ENCODE assay signal across 1 fruit fly cellular context in the genomic region with DNA sequence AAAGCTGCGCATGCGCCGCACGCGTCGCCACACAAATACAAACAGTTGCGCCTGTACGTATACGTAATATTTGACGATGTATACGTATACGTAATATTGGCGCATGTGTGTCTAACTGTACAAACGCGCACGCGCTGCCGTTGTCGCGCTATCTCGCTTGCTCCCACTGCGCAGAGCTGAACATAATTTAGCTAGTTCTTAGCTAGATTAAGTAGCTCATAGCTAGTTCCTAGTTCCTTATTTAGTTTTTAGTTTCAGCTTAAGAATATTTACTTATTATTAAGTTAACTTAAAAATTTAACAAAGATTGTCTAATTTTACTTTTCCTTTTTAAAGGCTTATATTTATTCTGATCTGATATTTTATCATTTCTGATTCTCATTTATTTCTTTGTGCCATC.
TF ChIP-seq lines count a peak whose summit lies in the region.

No protein-coding gene starts in this region.

TF ChIP-seq in whole organism, embryonic, 481 proteins besides CTCF, POLR2A, EP300 and RAD21 (continued from another document and continues in another):
- no peak for TF ChIP-seq Hr39 (optimal IDR thresholded peaks at IDR 0.05; lab: Kevin White, UChicago)
- peak; percentile 64 for TF ChIP-seq CG2678 (tag; optimal IDR thresholded peaks at IDR 0.05; lab: Kevin White, UChicago)
- no peak for TF ChIP-seq tna (GFP tag; IDR thresholded peaks at IDR 0.05; lab: Robert Waterston, UW; ENCODE audit: partially characterized antibody)
- TF ChIP-seq kah (GFP tag; optimal IDR thresholded peaks at IDR 0.05; lab: Kevin White, UChicago): no peak
- TF ChIP-seq PHDP (tag; optimal IDR thresholded peaks at IDR 0.05; lab: Kevin White, UChicago): peak; percentile 32
- TF ChIP-seq CG17361 (GFP tag; IDR thresholded peaks at IDR 0.05; lab: Robert Waterston, UW): peak; percentile 38; the same call in 1 of the 3 replicates
- TF ChIP-seq lilli (GFP tag; optimal IDR thresholded peaks at IDR 0.05; lab: Kevin White, UChicago): peak; percentile 26
- TF ChIP-seq nerfin-1 (tag; optimal IDR thresholded peaks at IDR 0.05; lab: Kevin White, UChicago): no peak
- TF ChIP-seq CG17912 (GFP tag; optimal IDR thresholded peaks at IDR 0.05; lab: Kevin White, UChicago): no peak
- no peak for TF ChIP-seq pb (GFP tag; optimal IDR thresholded peaks at IDR 0.05; lab: Kevin White, UChicago)
- TF ChIP-seq CG7839 (tag; optimal IDR thresholded peaks at IDR 0.05; lab: Kevin White, UChicago): peak; percentile 46
- peak; percentile 64 for TF ChIP-seq cwo (GFP tag; optimal IDR thresholded peaks at IDR 0.05; lab: Kevin White, UChicago)
- TF ChIP-seq CG2202 (tag; optimal IDR thresholded peaks at IDR 0.05; lab: Kevin White, UChicago): no peak
- TF ChIP-seq Doc2 (GFP tag; IDR thresholded peaks at IDR 0.05; lab: Robert Waterston, UW): no peak
- TF ChIP-seq Atf-2 (GFP tag; optimal IDR thresholded peaks at IDR 0.05; lab: Kevin White, UChicago): no peak
- no peak for TF ChIP-seq CG33213 (GFP tag; optimal IDR thresholded peaks at IDR 0.05; lab: Kevin White, UChicago)
- no peak for TF ChIP-seq Ada2b (GFP tag; IDR thresholded peaks at IDR 0.05; lab: Robert Waterston, UW)
- TF ChIP-seq CG13424 (tag; optimal IDR thresholded peaks at IDR 0.05; lab: Kevin White, UChicago): peak; percentile 44
- TF ChIP-seq corto (GFP tag; optimal IDR thresholded peaks at IDR 0.05; lab: Kevin White, UChicago): no peak
- TF ChIP-seq CoRest (tag; optimal IDR thresholded peaks at IDR 0.05; lab: Kevin White, UChicago): peak; percentile 48
- TF ChIP-seq CG8944 (GFP tag; optimal IDR thresholded peaks at IDR 0.05; lab: Kevin White, UChicago): no peak
- no peak for TF ChIP-seq Hmx (GFP tag; optimal IDR thresholded peaks at IDR 0.05; lab: Kevin White, UChicago)
- no peak for TF ChIP-seq CG2875 (GFP tag; optimal IDR thresholded peaks at IDR 0.05; lab: Kevin White, UChicago)
- peak; percentile 26 for TF ChIP-seq Nf-YC (tag; optimal IDR thresholded peaks at IDR 0.05; lab: Kevin White, UChicago)
- no peak for TF ChIP-seq CG13123 (GFP tag; optimal IDR thresholded peaks at IDR 0.05; lab: Kevin White, UChicago)
- peak; percentile 61; the same call in 1 of the 4 replicates for TF ChIP-seq chinmo (GFP tag; IDR thresholded peaks at IDR 0.05; lab: Robert Waterston, UW; ENCODE audit: partially characterized antibody)
- TF ChIP-seq Stat92E (GFP tag; optimal IDR thresholded peaks at IDR 0.05; lab: Kevin White, UChicago): no peak
- TF ChIP-seq amos (GFP tag; IDR thresholded peaks at IDR 0.05; lab: Robert Waterston, UW; ENCODE audit: partially characterized antibody): no peak
- no peak for TF ChIP-seq pfk (GFP tag; optimal IDR thresholded peaks at IDR 0.05; lab: Kevin White, UChicago)
- no peak for TF ChIP-seq CG32772 (GFP tag; IDR thresholded peaks at IDR 0.05; lab: Robert Waterston, UW)
- TF ChIP-seq Atf6 (GFP tag; IDR thresholded peaks at IDR 0.05; lab: Robert Waterston, UW): no peak
- TF ChIP-seq Lim3 (GFP tag; IDR thresholded peaks at IDR 0.05; lab: Robert Waterston, UW): no peak
- no peak for TF ChIP-seq CG6254 (GFP tag; optimal IDR thresholded peaks at IDR 0.05; lab: Kevin White, UChicago)
- TF ChIP-seq Doc3 (GFP tag; IDR thresholded peaks at IDR 0.05; lab: Robert Waterston, UW; ENCODE audit: partially characterized antibody): no peak
- TF ChIP-seq Ravus (GFP tag; IDR thresholded peaks at IDR 0.05; lab: Robert Waterston, UW): no peak
- no peak for TF ChIP-seq sc (optimal IDR thresholded peaks at IDR 0.05; lab: Kevin White, UChicago)
- no peak for TF ChIP-seq sc (GFP tag; optimal IDR thresholded peaks at IDR 0.05; lab: Kevin White, UChicago)
- TF ChIP-seq CG3065 (GFP tag; optimal IDR thresholded peaks at IDR 0.05; lab: Kevin White, UChicago): no peak
- TF ChIP-seq CG4707 (GFP tag; optimal IDR thresholded peaks at IDR 0.05; lab: Kevin White, UChicago): no peak
- no peak for TF ChIP-seq MBD-R2 (GFP tag; IDR thresholded peaks at IDR 0.05; lab: Robert Waterston, UW)
- peak; percentile 51 for TF ChIP-seq gem (tag; optimal IDR thresholded peaks at IDR 0.05; lab: Kevin White, UChicago)
- TF ChIP-seq caup (GFP tag; optimal IDR thresholded peaks at IDR 0.05; lab: Kevin White, UChicago; ENCODE audit: severe bottlenecking): no peak
- TF ChIP-seq slp2 (GFP tag; optimal IDR thresholded peaks at IDR 0.05; lab: Kevin White, UChicago): no peak
- peak; percentile 12 for TF ChIP-seq CG17359 (tag; optimal IDR thresholded peaks at IDR 0.05; lab: Kevin White, UChicago)
- TF ChIP-seq CG12659 (GFP tag; optimal IDR thresholded peaks at IDR 0.05; lab: Kevin White, UChicago): peak; percentile 31
- no peak for TF ChIP-seq CG7786 (GFP tag; optimal IDR thresholded peaks at IDR 0.05; lab: Kevin White, UChicago)
- no peak for TF ChIP-seq dati (GFP tag; IDR thresholded peaks at IDR 0.05; lab: Robert Waterston, UW)
- no peak for TF ChIP-seq CG4617 (GFP tag; optimal IDR thresholded peaks at IDR 0.05; lab: Kevin White, UChicago; ENCODE audit: borderline replicate concordance)
- TF ChIP-seq btn (GFP tag; optimal IDR thresholded peaks at IDR 0.05; lab: Kevin White, UChicago): no peak
- no peak for TF ChIP-seq Trl (optimal IDR thresholded peaks at IDR 0.05; lab: Kevin White, UChicago)
- TF ChIP-seq Trl (GFP tag; optimal IDR thresholded peaks at IDR 0.05; lab: Kevin White, UChicago): no peak
- TF ChIP-seq Dbx (GFP tag; IDR thresholded peaks at IDR 0.05; lab: Robert Waterston, UW): no peak
- no peak for TF ChIP-seq CG9797 (GFP tag; optimal IDR thresholded peaks at IDR 0.05; lab: Kevin White, UChicago)
- no peak for TF ChIP-seq nau (GFP tag; optimal IDR thresholded peaks at IDR 0.05; lab: Kevin White, UChicago)
- TF ChIP-seq jumu (GFP tag; optimal IDR thresholded peaks at IDR 0.05; lab: Kevin White, UChicago): no peak
- peak; percentile 53 for TF ChIP-seq CG15269 (tag; optimal IDR thresholded peaks at IDR 0.05; lab: Kevin White, UChicago)
- TF ChIP-seq CG1233 (GFP tag; optimal IDR thresholded peaks at IDR 0.05; lab: Kevin White, UChicago): no peak
- no peak for TF ChIP-seq CG15696 (tag; optimal IDR thresholded peaks at IDR 0.05; lab: Kevin White, UChicago)
- peak; percentile 8 for TF ChIP-seq CG13296 (GFP tag; optimal IDR thresholded peaks at IDR 0.05; lab: Kevin White, UChicago)
- TF ChIP-seq CG11696 (GFP tag; IDR thresholded peaks at IDR 0.05; lab: Robert Waterston, UW): no peak
- no peak for TF ChIP-seq ap (GFP tag; IDR thresholded peaks at IDR 0.05; lab: Robert Waterston, UW)
- TF ChIP-seq nom (GFP tag; optimal IDR thresholded peaks at IDR 0.05; lab: Kevin White, UChicago): no peak
- no peak for TF ChIP-seq her (GFP tag; optimal IDR thresholded peaks at IDR 0.05; lab: Kevin White, UChicago)
- TF ChIP-seq cg (GFP tag; optimal IDR thresholded peaks at IDR 0.05; lab: Kevin White, UChicago): peak; percentile 54
- no peak for TF ChIP-seq vvl (GFP tag; IDR thresholded peaks at IDR 0.05; lab: Robert Waterston, UW)
- TF ChIP-seq oc (tag; optimal IDR thresholded peaks at IDR 0.05; lab: Kevin White, UChicago): no peak
- no peak for TF ChIP-seq hkb (optimal IDR thresholded peaks at IDR 0.05; lab: Kevin White, UChicago)
- TF ChIP-seq hkb (GFP tag; IDR thresholded peaks at IDR 0.05; lab: Robert Waterston, UW): no peak
- TF ChIP-seq az2 (GFP tag; optimal IDR thresholded peaks at IDR 0.05; lab: Kevin White, UChicago): no peak
- TF ChIP-seq B-H2 (GFP tag; optimal IDR thresholded peaks at IDR 0.05; lab: Kevin White, UChicago): no peak
- TF ChIP-seq sug (tag; optimal IDR thresholded peaks at IDR 0.05; lab: Kevin White, UChicago): peak; percentile 49
- TF ChIP-seq tgo (GFP tag; IDR thresholded peaks at IDR 0.05; lab: Robert Waterston, UW): no peak
- TF ChIP-seq CG7963 (GFP tag; IDR thresholded peaks at IDR 0.05; lab: Robert Waterston, UW; ENCODE audit: partially characterized antibody): no peak
- TF ChIP-seq Adf1 (GFP tag; IDR thresholded peaks at IDR 0.05; lab: Robert Waterston, UW): peak; percentile 28; the same call in 1 of the 2 replicates
- no peak for TF ChIP-seq Dip3 (GFP tag; optimal IDR thresholded peaks at IDR 0.05; lab: Kevin White, UChicago)
- peak; percentile 2 for TF ChIP-seq Dek (tag; optimal IDR thresholded peaks at IDR 0.05; lab: Kevin White, UChicago)
- no peak for TF ChIP-seq CHES-1-like (GFP tag; optimal IDR thresholded peaks at IDR 0.05; lab: Kevin White, UChicago)
- TF ChIP-seq CG8089 (GFP tag; optimal IDR thresholded peaks at IDR 0.05; lab: Kevin White, UChicago): no peak
- no peak for TF ChIP-seq Camta (GFP tag; optimal IDR thresholded peaks at IDR 0.05; lab: Kevin White, UChicago)
- TF ChIP-seq CG2120 (GFP tag; optimal IDR thresholded peaks at IDR 0.05; lab: Kevin White, UChicago): peak; percentile 0
- no peak for TF ChIP-seq CG17568 (GFP tag; optimal IDR thresholded peaks at IDR 0.05; lab: Kevin White, UChicago)
- TF ChIP-seq CG10565 (GFP tag; optimal IDR thresholded peaks at IDR 0.05; lab: Kevin White, UChicago): no peak
- no peak for TF ChIP-seq klu (GFP tag; IDR thresholded peaks at IDR 0.05; lab: Robert Waterston, UW)
- no peak for TF ChIP-seq aop (GFP tag; IDR thresholded peaks at IDR 0.05; lab: Robert Waterston, UW)
- no peak for TF ChIP-seq crp (GFP tag; optimal IDR thresholded peaks at IDR 0.05; lab: Kevin White, UChicago)
- peak; percentile 37 for TF ChIP-seq CG12391 (tag; optimal IDR thresholded peaks at IDR 0.05; lab: Kevin White, UChicago)
- TF ChIP-seq bbx (GFP tag; IDR thresholded peaks at IDR 0.05; lab: Robert Waterston, UW; ENCODE audit: partially characterized antibody): no peak
- no peak for TF ChIP-seq CG31365 (tag; optimal IDR thresholded peaks at IDR 0.05; lab: Kevin White, UChicago)
- no peak for TF ChIP-seq CG12236 (GFP tag; optimal IDR thresholded peaks at IDR 0.05; lab: Kevin White, UChicago)
- TF ChIP-seq MESR4 (GFP tag; optimal IDR thresholded peaks at IDR 0.05; lab: Kevin White, UChicago): no peak
- TF ChIP-seq Spps (tag; optimal IDR thresholded peaks at IDR 0.05; lab: Kevin White, UChicago): no peak
- TF ChIP-seq CG7271 (tag; optimal IDR thresholded peaks at IDR 0.05; lab: Kevin White, UChicago): no peak
- no peak for TF ChIP-seq bigmax (GFP tag; optimal IDR thresholded peaks at IDR 0.05; lab: Kevin White, UChicago)
- TF ChIP-seq slou (GFP tag; optimal IDR thresholded peaks at IDR 0.05; lab: Kevin White, UChicago): no peak
- TF ChIP-seq stc (GFP tag; IDR thresholded peaks at IDR 0.05; lab: Robert Waterston, UW): no peak
- peak; percentile 22 for TF ChIP-seq CG10543 (GFP tag; optimal IDR thresholded peaks at IDR 0.05; lab: Kevin White, UChicago)
- peak; percentile 20 for TF ChIP-seq lab (GFP tag; optimal IDR thresholded peaks at IDR 0.05; lab: Kevin White, UChicago)
- no peak for TF ChIP-seq CG16863 (GFP tag; optimal IDR thresholded peaks at IDR 0.05; lab: Kevin White, UChicago)
- TF ChIP-seq vfl (GFP tag; optimal IDR thresholded peaks at IDR 0.05; lab: Kevin White, UChicago): no peak
- TF ChIP-seq HHEX (GFP tag; optimal IDR thresholded peaks at IDR 0.05; lab: Kevin White, UChicago): peak; percentile 30
- TF ChIP-seq CG4424 (GFP tag; optimal IDR thresholded peaks at IDR 0.05; lab: Kevin White, UChicago): no peak
- TF ChIP-seq Med (GFP tag; lab: Kevin White, UChicago): peak; percentile 69
- no peak for TF ChIP-seq D (optimal IDR thresholded peaks at IDR 0.05; lab: Kevin White, UChicago)
- no peak for TF ChIP-seq D (GFP tag; optimal IDR thresholded peaks at IDR 0.05; lab: Kevin White, UChicago)
- TF ChIP-seq CG13287 (GFP tag; IDR thresholded peaks at IDR 0.05; lab: Robert Waterston, UW; ENCODE audit: partially characterized antibody): no peak
- peak; percentile 19 for TF ChIP-seq D19A (tag; optimal IDR thresholded peaks at IDR 0.05; lab: Kevin White, UChicago)
- TF ChIP-seq CG13775 (GFP tag; optimal IDR thresholded peaks at IDR 0.05; lab: Kevin White, UChicago): no peak
- TF ChIP-seq CG3281 (GFP tag; optimal IDR thresholded peaks at IDR 0.05; lab: Kevin White, UChicago): peak; percentile 2
- no peak for TF ChIP-seq CG6765 (GFP tag; optimal IDR thresholded peaks at IDR 0.05; lab: Kevin White, UChicago)
- no peak for TF ChIP-seq CG14860 (GFP tag; IDR thresholded peaks at IDR 0.05; lab: Robert Waterston, UW; ENCODE audit: partially characterized antibody)
- TF ChIP-seq Blimp-1 (GFP tag; optimal IDR thresholded peaks at IDR 0.05; lab: Kevin White, UChicago): peak; percentile 3
- no peak for TF ChIP-seq stwl (tag; optimal IDR thresholded peaks at IDR 0.05; lab: Kevin White, UChicago)
- TF ChIP-seq phol (tag; optimal IDR thresholded peaks at IDR 0.05; lab: Kevin White, UChicago): no peak
- TF ChIP-seq CG18764 (GFP tag; optimal IDR thresholded peaks at IDR 0.05; lab: Kevin White, UChicago): no peak
- peak; percentile 52 for TF ChIP-seq CG7556 (GFP tag; optimal IDR thresholded peaks at IDR 0.05; lab: Kevin White, UChicago)
- peak; percentile 7 for TF ChIP-seq Xbp1 (GFP tag; optimal IDR thresholded peaks at IDR 0.05; lab: Kevin White, UChicago)
- TF ChIP-seq CG14441 (GFP tag; IDR thresholded peaks at IDR 0.05; lab: Robert Waterston, UW): no peak
- TF ChIP-seq da (GFP tag; optimal IDR thresholded peaks at IDR 0.05; lab: Kevin White, UChicago): no peak
- no peak for TF ChIP-seq ems (GFP tag; optimal IDR thresholded peaks at IDR 0.05; lab: Kevin White, UChicago)
- TF ChIP-seq kni (GFP tag; optimal IDR thresholded peaks at IDR 0.05; lab: Kevin White, UChicago): peak; percentile 0
- no peak for TF ChIP-seq CG15011 (GFP tag; optimal IDR thresholded peaks at IDR 0.05; lab: Kevin White, UChicago)
- no peak for TF ChIP-seq Ptx1 (GFP tag; IDR thresholded peaks at IDR 0.05; lab: Robert Waterston, UW)
- no peak for TF ChIP-seq CG32767 (GFP tag; IDR thresholded peaks at IDR 0.05; lab: Robert Waterston, UW)
- TF ChIP-seq CG3407 (GFP tag; optimal IDR thresholded peaks at IDR 0.05; lab: Kevin White, UChicago): no peak
- no peak for TF ChIP-seq insv (GFP tag; optimal IDR thresholded peaks at IDR 0.05; lab: Kevin White, UChicago)
- TF ChIP-seq D19B (GFP tag; optimal IDR thresholded peaks at IDR 0.05; lab: Kevin White, UChicago): no peak
- no peak for TF ChIP-seq CG11560 (tag; IDR thresholded peaks at IDR 0.05; lab: Robert Waterston, UW)
- TF ChIP-seq Sox100B (GFP tag; optimal IDR thresholded peaks at IDR 0.05; lab: Kevin White, UChicago): peak; percentile 45
- no peak for TF ChIP-seq ken (GFP tag; IDR thresholded peaks at IDR 0.05; lab: Robert Waterston, UW)
- TF ChIP-seq CG1529 (GFP tag; optimal IDR thresholded peaks at IDR 0.05; lab: Kevin White, UChicago): no peak
- TF ChIP-seq cato (GFP tag; optimal IDR thresholded peaks at IDR 0.05; lab: Kevin White, UChicago; ENCODE audit: borderline replicate concordance): no peak
- peak; percentile 22 for TF ChIP-seq Asciz (GFP tag; optimal IDR thresholded peaks at IDR 0.05; lab: Kevin White, UChicago)
- no peak for TF ChIP-seq CG6813 (GFP tag; optimal IDR thresholded peaks at IDR 0.05; lab: Kevin White, UChicago)
